Worm (Caenorhabditis elegans) whole organism, young adult: ENCODE data around the gene uba-1.

Experiments
- B0035.1 ChIP-seq: sonication (generic microtip); optimal IDR thresholded peaks from 2 replicates; lab custom pipeline; 2016; ENCODE audit warnings: missing genetic modification characterization, mild to moderate bottlenecking, missing compliant biosample characterization, missing genotype, missing genetic modification reagents
- B0336.3 ChIP-seq: fragments of 200-800 bp; sonication (Bioruptor generic); IDR thresholded peaks from 2 replicates; pipeline ENCODE4 v1.3.6; 2022; ENCODE audit warnings: missing genetic modification characterization, missing compliant biosample characterization
- F22D6.2 ChIP-seq: sonication (generic microtip); optimal IDR thresholded peaks from 2 replicates; lab custom pipeline; 2016; ENCODE audit warnings: mild to moderate bottlenecking, missing genetic modification characterization, missing compliant biosample characterization
- F23B12.7 ChIP-seq: sonication (generic microtip); optimal IDR thresholded peaks from 2 replicates; lab custom pipeline; 2017; ENCODE audit warnings: missing genetic modification characterization, mild to moderate bottlenecking, missing compliant biosample characterization, antibody characterized with exemption, moderate library complexity; ENCODE audit not compliant: insufficient read depth
- F37B4.10 ChIP-seq: fragments of 200-800 bp; sonication (Bioruptor generic); IDR thresholded peaks from 2 replicates; pipeline ENCODE4 v1.3.6; 2022; ENCODE audit warnings: missing genetic modification characterization, missing compliant biosample characterization
- F52B5.7 ChIP-seq: sonication (generic microtip); optimal IDR thresholded peaks from 2 replicates; lab custom pipeline; 2016; ENCODE audit warnings: mild to moderate bottlenecking, missing genetic modification characterization, missing compliant biosample characterization
- F55B11.4 ChIP-seq: sonication (generic microtip); optimal IDR thresholded peaks from 2 replicates; lab custom pipeline; 2016; ENCODE audit warnings: missing compliant biosample characterization, missing genetic modification characterization, borderline replicate concordance; ENCODE audit not compliant: insufficient read depth
- F57A8.1 ChIP-seq: fragments of 200-800 bp; sonication (Bioruptor generic); optimal IDR thresholded peaks from 2 replicates; lab custom pipeline; 2018; ENCODE audit warnings: mild to moderate bottlenecking, missing genetic modification characterization, moderate library complexity, missing compliant biosample characterization
- F57C9.4 ChIP-seq: sonication (generic microtip); optimal IDR thresholded peaks from 2 replicates; lab custom pipeline; 2017; ENCODE audit warnings: mild to moderate bottlenecking, missing genetic modification characterization, missing compliant biosample characterization
- T07F8.4 ChIP-seq: sonication (generic microtip); optimal IDR thresholded peaks from 2 replicates; lab custom pipeline; 2016; ENCODE audit warnings: mild to moderate bottlenecking, missing genetic modification characterization, moderate library complexity, missing compliant biosample characterization
- Y53F4B.3 ChIP-seq: fragments of 200-800 bp; sonication (Bioruptor generic); IDR thresholded peaks from 2 replicates; pipeline ENCODE4 v1.3.6; 2022; ENCODE audit warnings: missing genetic modification reagents, missing genetic modification characterization, missing compliant biosample characterization
- Y56A3A.18 ChIP-seq: fragments of 200-800 bp; sonication (Bioruptor generic); IDR thresholded peaks from 2 replicates; pipeline ENCODE4 v1.3.6; 2022; ENCODE audit warnings: missing genetic modification reagents, missing genetic modification characterization, missing compliant biosample characterization
- Y67H2A.10 ChIP-seq: fragments of 200-800 bp; sonication (Bioruptor generic); conservative IDR thresholded peaks from 2 replicates; pipeline ENCODE4 v1.3.6; 2022; ENCODE audit warnings: missing genetic modification reagents, missing genetic modification characterization, missing compliant biosample characterization
- Y79H2A.3 ChIP-seq: fragments of 200-800 bp; sonication (Bioruptor generic); conservative IDR thresholded peaks from 2 replicates; pipeline ENCODE4 v1.3.6; 2022; ENCODE audit warnings: missing genetic modification reagents, missing genetic modification characterization, missing compliant biosample characterization
- Y95B8A.8 ChIP-seq: fragments of 200-800 bp; sonication (Bioruptor generic); IDR thresholded peaks from 2 replicates; pipeline ENCODE4 v1.3.6; 2022; ENCODE audit warnings: missing genetic modification reagents, missing genetic modification characterization, missing compliant biosample characterization
- ZK185.1 ChIP-seq: sonication (generic microtip); optimal IDR thresholded peaks from 2 replicates; lab custom pipeline; 2016; ENCODE audit warnings: mild to moderate bottlenecking, missing genetic modification characterization, missing compliant biosample characterization; ENCODE audit not compliant: poor library complexity, severe bottlenecking
- akir-1 ChIP-seq: fragments of 200-800 bp; sonication (Bioruptor generic); optimal IDR thresholded peaks from 2 replicates; lab custom pipeline; 2018; ENCODE audit warnings: mild to moderate bottlenecking, missing genetic modification characterization, moderate library complexity, missing compliant biosample characterization
- athp-1 ChIP-seq: sonication (generic microtip); optimal IDR thresholded peaks from 2 replicates; lab custom pipeline; 2017; ENCODE audit warnings: mild to moderate bottlenecking, missing genetic modification characterization, missing compliant biosample characterization
- bed-1 ChIP-seq: fragments of 200-800 bp; sonication (Bioruptor generic); IDR thresholded peaks from 2 replicates; pipeline ENCODE4 v1.3.6; 2022; ENCODE audit warnings: missing genetic modification reagents, missing genetic modification characterization, missing compliant biosample characterization
- bed-2 ChIP-seq: fragments of 200-800 bp; sonication (Bioruptor generic); IDR thresholded peaks from 2 replicates; pipeline ENCODE4 v1.3.6; 2022; ENCODE audit warnings: missing genetic modification reagents, missing genetic modification characterization, missing compliant biosample characterization
- ceh-100 ChIP-seq: fragments of 200-800 bp; sonication (Bioruptor generic); IDR thresholded peaks from 2 replicates; pipeline ENCODE4 v1.3.6; 2022; ENCODE audit warnings: missing genetic modification reagents, missing genetic modification characterization, missing compliant biosample characterization
- ceh-40 ChIP-seq: fragments of 200-800 bp; sonication (Bioruptor generic); IDR thresholded peaks from 2 replicates; pipeline ENCODE4 v1.3.6; 2022; ENCODE audit warnings: missing genetic modification characterization, missing compliant biosample characterization
- ceh-58 ChIP-seq: fragments of 200-800 bp; sonication (Bioruptor generic); IDR thresholded peaks from 2 replicates; pipeline ENCODE4 v1.3.6; 2022; ENCODE audit warnings: missing genetic modification characterization, missing compliant biosample characterization
- ceh-91 ChIP-seq: fragments of 200-800 bp; sonication (Bioruptor generic); IDR thresholded peaks from 2 replicates; pipeline ENCODE4 v1.3.6; 2022; ENCODE audit warnings: missing genetic modification reagents, missing genetic modification characterization, missing compliant biosample characterization
- chd-7 ChIP-seq: sonication (generic microtip); optimal IDR thresholded peaks from 2 replicates; lab custom pipeline; 2016; ENCODE audit warnings: mild to moderate bottlenecking, missing genetic modification characterization, moderate library complexity, missing compliant biosample characterization
- die-1 ChIP-seq: sonication (generic microtip); optimal IDR thresholded peaks from 2 replicates; lab custom pipeline; 2016; ENCODE audit warnings: missing genotype, mild to moderate bottlenecking, missing genetic modification characterization, missing compliant biosample characterization
- dpl-1 ChIP-seq: fragments of 150-350 bp; optimal IDR thresholded peaks from 2 replicates; lab custom pipeline; 2014; ENCODE audit warnings: missing biosample characterization, missing genetic modification reagents, missing genetic modification characterization
- egl-44 ChIP-seq: fragments of 200-800 bp; sonication (Bioruptor generic); IDR thresholded peaks from 2 replicates; pipeline ENCODE4 v1.3.6; 2022; ENCODE audit warnings: missing genetic modification reagents, missing genetic modification characterization, missing compliant biosample characterization
- gei-17 ChIP-seq: fragments of 200-800 bp; sonication (Bioruptor generic); optimal IDR thresholded peaks from 2 replicates; lab custom pipeline; 2018; ENCODE audit warnings: mild to moderate bottlenecking, missing genetic modification characterization, missing compliant biosample characterization
- hlh-26 ChIP-seq: fragments of 200-800 bp; sonication (Bioruptor generic); conservative IDR thresholded peaks from 2 replicates; pipeline ENCODE4 v1.3.6; 2022; ENCODE audit warnings: missing genetic modification reagents, missing genetic modification characterization, missing compliant biosample characterization
- hmg-20 ChIP-seq: fragments of 200-800 bp; sonication (Bioruptor generic); IDR thresholded peaks from 2 replicates; pipeline ENCODE4 v1.3.6; 2022; ENCODE audit warnings: missing genetic modification reagents, missing genetic modification characterization, missing compliant biosample characterization
- lsy-27 ChIP-seq: sonication (generic microtip); optimal IDR thresholded peaks from 2 replicates; lab custom pipeline; 2017; ENCODE audit warnings: missing genetic modification characterization, mild to moderate bottlenecking, missing compliant biosample characterization, antibody characterized with exemption, missing genotype, borderline replicate concordance; ENCODE audit not compliant: insufficient read depth
- madf-10 ChIP-seq: sonication (generic microtip); optimal IDR thresholded peaks from 2 replicates; lab custom pipeline; 2016; ENCODE audit warnings: mild to moderate bottlenecking, missing genetic modification characterization, missing compliant biosample characterization
- madf-8 ChIP-seq: fragments of 200-800 bp; sonication (Bioruptor generic); conservative IDR thresholded peaks from 2 replicates; pipeline ENCODE4 v1.3.6; 2022; ENCODE audit warnings: missing genetic modification reagents, missing genetic modification characterization, missing compliant biosample characterization
- mes-4 ChIP-seq: sonication (generic microtip); optimal IDR thresholded peaks from 2 replicates; lab custom pipeline; 2016; ENCODE audit warnings: missing genotype, missing genetic modification characterization, missing compliant biosample characterization
- mxl-1 ChIP-seq: sonication (generic microtip); optimal IDR thresholded peaks from 2 replicates; lab custom pipeline; 2016; ENCODE audit warnings: missing genetic modification characterization, missing compliant biosample characterization
- nfya-2 ChIP-seq: fragments of 200-800 bp; sonication (Bioruptor generic); IDR thresholded peaks from 2 replicates; pipeline ENCODE4 v1.3.6; 2022; ENCODE audit warnings: missing genetic modification reagents, missing genetic modification characterization, missing compliant biosample characterization
- nfyb-1 ChIP-seq: fragments of 200-800 bp; sonication (Bioruptor generic); IDR thresholded peaks from 2 replicates; pipeline ENCODE4 v1.3.6; 2022; ENCODE audit warnings: missing genetic modification reagents, missing genetic modification characterization, missing compliant biosample characterization
- nhr-80 ChIP-seq: sonication (generic microtip); optimal IDR thresholded peaks from 2 replicates; lab custom pipeline; 2016; ENCODE audit warnings: missing genetic modification characterization, missing compliant biosample characterization
- nhr-90 ChIP-seq: sonication (generic microtip); optimal IDR thresholded peaks from 2 replicates; lab custom pipeline; 2016; ENCODE audit warnings: missing genotype, mild to moderate bottlenecking, missing genetic modification characterization, missing compliant biosample characterization
- rcor-1 ChIP-seq: fragments of 200-800 bp; sonication (Bioruptor generic); IDR thresholded peaks from 2 replicates; pipeline ENCODE4 v1.3.6; 2022; ENCODE audit warnings: missing genetic modification reagents, missing genetic modification characterization, missing compliant biosample characterization
- rec-8 ChIP-seq, 2 experiments: sonication (generic microtip); optimal IDR thresholded peaks; 2 replicates each; lab custom pipeline; 2016; ENCODE audit warnings: mild to moderate bottlenecking in 2 of 2, missing genetic modification characterization in 2 of 2, missing genetic modification reagents in 2 of 2, missing genotype in 2 of 2, missing biosample characterization in 1 of 2, missing compliant biosample characterization in 1 of 2, moderate library complexity in 1 of 2
- repo-1 ChIP-seq: sonication (generic microtip); optimal IDR thresholded peaks from 2 replicates; lab custom pipeline; 2017; ENCODE audit warnings: mild to moderate bottlenecking, missing genetic modification characterization, missing compliant biosample characterization
- sdz-38 ChIP-seq: sonication (generic microtip); optimal IDR thresholded peaks from 2 replicates; lab custom pipeline; 2016; ENCODE audit warnings: missing genotype, missing genetic modification characterization, missing compliant biosample characterization
- snpc-3.4 ChIP-seq: sonication (generic microtip); optimal IDR thresholded peaks from 2 replicates; lab custom pipeline; 2017; ENCODE audit warnings: missing genetic modification characterization, mild to moderate bottlenecking, missing compliant biosample characterization, antibody characterized with exemption, moderate library complexity, missing genotype, missing genetic modification reagents
- somi-1 ChIP-seq: fragments of 200-800 bp; sonication (Bioruptor generic); optimal IDR thresholded peaks from 2 replicates; lab custom pipeline; 2018; ENCODE audit warnings: mild to moderate bottlenecking, missing genetic modification characterization, missing compliant biosample characterization
- sptf-2 ChIP-seq: fragments of 200-800 bp; sonication (Bioruptor generic); optimal IDR thresholded peaks from 2 replicates; lab custom pipeline; 2018; ENCODE audit warnings: mild to moderate bottlenecking, missing genetic modification characterization, missing compliant biosample characterization
- unc-130 ChIP-seq: sonication (generic microtip); optimal IDR thresholded peaks from 2 replicates; lab custom pipeline; 2016; ENCODE audit warnings: missing genetic modification reagents, missing genetic modification characterization, missing compliant biosample characterization
- ztf-6 ChIP-seq: fragments of 200-800 bp; sonication (Bioruptor generic); IDR thresholded peaks from 2 replicates; pipeline ENCODE4 v1.3.6; 2022; ENCODE audit warnings: missing genetic modification reagents, missing genetic modification characterization, missing compliant biosample characterization

uba-1 gene

ce11 chrIV:9994895-9995394 lies at the start of gene uba-1:
uba-1 (minus strand) TSS chrIV:9994945.
- TF ChIP-seq F23B12.7 (tag; lab: Kevin White, UChicago) (peak; percentile 59), madf-8 (GFP tag; lab: Robert Waterston, UW) (peak; percentile 90), unc-130 (peak; percentile 55), mes-4 (tag; lab: Kevin White, UChicago) (no peak), F55B11.4 (tag; lab: Kevin White, UChicago) (no peak), rec-8 (tag; optimal IDR thresholded peaks at IDR 0.05; lab: Kevin White, UChicago) (peak in 1 of 2 experiments; percentile 27), ceh-40 (GFP tag; lab: Robert Waterston, UW) (no peak), T07F8.4 (tag; lab: Kevin White, UChicago) (no peak), Y56A3A.18 (GFP tag; lab: Robert Waterston, UW) (no peak; the same call in 1 of the 2 replicates), Y95B8A.8 (no peak), nfyb-1 (GFP tag; lab: Robert Waterston, UW) (peak; percentile 85), akir-1 (no peak), ceh-58 (no peak), bed-1 (GFP tag; lab: Robert Waterston, UW) (no peak), F57C9.4 (tag; lab: Kevin White, UChicago) (no peak), somi-1 (GFP tag; lab: Kevin White, UChicago) (no peak), sdz-38 (tag; lab: Kevin White, UChicago) (no peak), F52B5.7 (tag; lab: Kevin White, UChicago) (peak; percentile 35), gei-17 (GFP tag; lab: Kevin White, UChicago) (no peak), Y67H2A.10 (GFP tag; lab: Robert Waterston, UW) (no peak), lsy-27 (tag; lab: Kevin White, UChicago) (no peak), B0035.1 (tag; lab: Kevin White, UChicago) (no peak), repo-1 (tag; lab: Kevin White, UChicago) (peak; percentile 84), sptf-2 (GFP tag; lab: Kevin White, UChicago) (no peak), madf-10 (peak; percentile 53), snpc-3.4 (peak; percentile 42), hlh-26 (GFP tag; lab: Robert Waterston, UW) (no peak), F57A8.1 (GFP tag; lab: Kevin White, UChicago) (no peak), nhr-80 (peak; percentile 7), F37B4.10 (GFP tag; lab: Robert Waterston, UW) (no peak), F22D6.2 (no peak), Y79H2A.3 (GFP tag; lab: Robert Waterston, UW) (no peak), chd-7 (tag; lab: Kevin White, UChicago) (peak; percentile 35), Y53F4B.3 (GFP tag; lab: Robert Waterston, UW) (no peak), dpl-1 (GFP tag; lab: Kevin White, UChicago) (peak; percentile 79), ceh-100 (GFP tag; lab: Robert Waterston, UW) (no peak), hmg-20 (no peak), ztf-6 (GFP tag; lab: Robert Waterston, UW) (no peak), ceh-91 (GFP tag; lab: Robert Waterston, UW) (peak; percentile 73; the same call in 1 of the 2 replicates), bed-2 (GFP tag; lab: Robert Waterston, UW) (no peak), ZK185.1 (tag; lab: Kevin White, UChicago) (peak; percentile 87), rcor-1 (GFP tag; lab: Robert Waterston, UW) (0 out of 2 replicates have a peak, but pooled peaks have one; percentile 6), die-1 (tag; lab: Kevin White, UChicago) (peak; percentile 42), nfya-2 (no peak), athp-1 (tag; lab: Kevin White, UChicago) (peak; percentile 53), mxl-1 (tag; lab: Kevin White, UChicago) (no peak), egl-44 (GFP tag; lab: Robert Waterston, UW) (no peak), B0336.3 (GFP tag; lab: Robert Waterston, UW) (peak; percentile 94), nhr-90 (tag; lab: Kevin White, UChicago) (peak; percentile 13)
